Fruit fly (Drosophila melanogaster) whole organism, prepupa: Measurements from ENCODE around the gene EloA.

ENCODE experiments used
- Blimp-1 ChIP-seq: fragments of 200-800 bp; sonication (Bioruptor generic); optimal IDR thresholded peaks from 3 replicates; lab custom pipeline; 2017; ENCODE audit warnings: missing biosample characterization, missing genetic modification characterization, mild to moderate bottlenecking, moderate library complexity, missing genetic modification reagents
- CG10631 ChIP-seq: fragments of 200-800 bp; sonication (Bioruptor generic); optimal IDR thresholded peaks from 2 replicates; lab custom pipeline; 2016; ENCODE audit warnings: missing biosample characterization, missing genetic modification characterization
- CG10669 ChIP-seq: fragments of 200-800 bp; sonication (Bioruptor generic); optimal IDR thresholded peaks from 3 replicates; lab custom pipeline; 2018; ENCODE audit warnings: missing biosample characterization, mild to moderate bottlenecking, missing genetic modification characterization, moderate library complexity
- CG11762 ChIP-seq: fragments of 200-800 bp; sonication (Bioruptor generic); optimal IDR thresholded peaks from 3 replicates; lab custom pipeline; 2016; ENCODE audit warnings: missing biosample characterization, missing genetic modification characterization; ENCODE audit not compliant: insufficient read depth
- CG15336 ChIP-seq: fragments of 200-800 bp; sonication (Bioruptor generic); IDR thresholded peaks from 2 replicates; pipeline ENCODE4 v1.3.6; 2022; ENCODE audit warnings: missing biosample characterization, missing genetic modification characterization
- CG1621 ChIP-seq: fragments of 200-800 bp; sonication (Bioruptor generic); optimal IDR thresholded peaks from 3 replicates; lab custom pipeline; 2018; ENCODE audit warnings: missing biosample characterization, mild to moderate bottlenecking, missing genetic modification characterization
- CG16779 ChIP-seq: fragments of 200-800 bp; sonication (Bioruptor generic); optimal IDR thresholded peaks from 3 replicates; lab custom pipeline; 2017; ENCODE audit warnings: missing biosample characterization, mild to moderate bottlenecking, missing genetic modification characterization
- CG3032 ChIP-seq: fragments of 200-800 bp; optimal IDR thresholded peaks from 2 replicates; lab custom pipeline; 2019; ENCODE audit warnings: missing biosample characterization, mild to moderate bottlenecking, missing genetic modification characterization, moderate library complexity
- CG31627 ChIP-seq: fragments of 200-800 bp; sonication (Bioruptor generic); optimal IDR thresholded peaks from 3 replicates; lab custom pipeline; 2016; ENCODE audit warnings: missing biosample characterization, missing genetic modification characterization
- CG34406 ChIP-seq: fragments of 200-800 bp; sonication (Bioruptor generic); optimal IDR thresholded peaks from 3 replicates; lab custom pipeline; 2016; ENCODE audit warnings: missing biosample characterization, missing genetic modification characterization
- CG3919 ChIP-seq: fragments of 200-800 bp; sonication (Bioruptor generic); optimal IDR thresholded peaks from 3 replicates; lab custom pipeline; 2016; ENCODE audit warnings: missing biosample characterization, missing genetic modification characterization
- CG4318 ChIP-seq: fragments of 200-800 bp; sonication (Bioruptor generic); optimal IDR thresholded peaks from 3 replicates; lab custom pipeline; 2017; ENCODE audit warnings: missing biosample characterization, mild to moderate bottlenecking, missing genetic modification characterization
- CG6163 ChIP-seq: fragments of 200-800 bp; sonication (Bioruptor generic); IDR thresholded peaks from 3 replicates; pipeline ENCODE4 v1.3.6; 2022; ENCODE audit warnings: missing biosample characterization, missing genetic modification characterization
- CG6276 ChIP-seq: fragments of 200-800 bp; sonication (Bioruptor generic); optimal IDR thresholded peaks from 2 replicates; lab custom pipeline; 2017; ENCODE audit warnings: missing biosample characterization, mild to moderate bottlenecking, missing genetic modification characterization
- CG6792 ChIP-seq: fragments of 200-800 bp; sonication (Bioruptor generic); optimal IDR thresholded peaks from 3 replicates; lab custom pipeline; 2016; ENCODE audit warnings: missing biosample characterization, missing genetic modification characterization
- CG6808 ChIP-seq: fragments of 200-800 bp; sonication (Bioruptor generic); optimal IDR thresholded peaks from 3 replicates; lab custom pipeline; 2017; ENCODE audit warnings: missing biosample characterization, missing genetic modification characterization, mild to moderate bottlenecking, moderate library complexity, missing genetic modification reagents
- CG7368 ChIP-seq: fragments of 200-800 bp; sonication (Bioruptor generic); optimal IDR thresholded peaks from 3 replicates; lab custom pipeline; 2016; ENCODE audit warnings: missing biosample characterization, missing genetic modification characterization
- CG8632 ChIP-seq: fragments of 200-800 bp; sonication (Bioruptor generic); optimal IDR thresholded peaks from 3 replicates; lab custom pipeline; 2016; ENCODE audit warnings: missing biosample characterization, missing genetic modification characterization
- CG9139 ChIP-seq: fragments of 200-800 bp; sonication (Bioruptor generic); optimal IDR thresholded peaks from 3 replicates; lab custom pipeline; 2017; ENCODE audit warnings: missing biosample characterization, mild to moderate bottlenecking, missing genetic modification characterization
- Eip78C ChIP-seq: fragments of 200-800 bp; sonication (Bioruptor generic); peaks from one replicate; lab custom pipeline; 2016; ENCODE audit warnings: missing biosample characterization, missing genetic modification characterization
- Eip93F ChIP-seq: fragments of 200-800 bp; sonication (Bioruptor generic); optimal IDR thresholded peaks from 2 replicates; lab custom pipeline; 2016; ENCODE audit warnings: missing biosample characterization, mild to moderate bottlenecking, missing genetic modification characterization
- Gug ChIP-seq: fragments of 200-800 bp; sonication (Bioruptor generic); IDR thresholded peaks from 2 replicates; pipeline ENCODE4 v1.3.6; 2022; ENCODE audit warnings: missing biosample characterization, missing genetic modification characterization
- Hr38 ChIP-seq: sonication (Bioruptor generic); optimal IDR thresholded peaks from 2 replicates; lab custom pipeline; 2016; ENCODE audit warnings: missing biosample characterization, missing genetic modification characterization
- Hr39 ChIP-seq: fragments of 200-800 bp; sonication (Bioruptor generic); optimal IDR thresholded peaks from 2 replicates; lab custom pipeline; 2016; ENCODE audit warnings: missing biosample characterization, missing genetic modification characterization
- Hr4 ChIP-seq: fragments of 200-800 bp; sonication (Bioruptor generic); optimal IDR thresholded peaks from 3 replicates; lab custom pipeline; 2016; ENCODE audit warnings: missing biosample characterization, missing genetic modification characterization
- Lpt ChIP-seq: fragments of 200-800 bp; sonication (Bioruptor generic); optimal IDR thresholded peaks from 3 replicates; lab custom pipeline; 2016; ENCODE audit warnings: missing biosample characterization, missing genetic modification characterization
- Met ChIP-seq: fragments of 200-800 bp; sonication (Bioruptor generic); optimal IDR thresholded peaks from 3 replicates; lab custom pipeline; 2016; ENCODE audit warnings: missing biosample characterization, missing genetic modification characterization
- Sox102F ChIP-seq: fragments of 200-800 bp; sonication (Bioruptor generic); optimal IDR thresholded peaks from 2 replicates; lab custom pipeline; 2016; ENCODE audit warnings: missing biosample characterization, mild to moderate bottlenecking, missing genetic modification characterization
- Sox14 ChIP-seq: fragments of 200-800 bp; sonication (Bioruptor generic); optimal IDR thresholded peaks from 3 replicates; lab custom pipeline; 2016; ENCODE audit warnings: missing biosample characterization, missing genetic modification characterization
- Sox15 ChIP-seq: fragments of 200-800 bp; sonication (Bioruptor generic); optimal IDR thresholded peaks from 3 replicates; lab custom pipeline; 2016; ENCODE audit warnings: missing biosample characterization, missing genetic modification characterization
- achi ChIP-seq: fragments of 200-800 bp; sonication (Bioruptor generic); optimal IDR thresholded peaks from 3 replicates; lab custom pipeline; 2016; ENCODE audit warnings: missing biosample characterization, missing genetic modification characterization
- acj6 ChIP-seq: fragments of 200-800 bp; sonication (Bioruptor generic); optimal IDR thresholded peaks from 3 replicates; lab custom pipeline; 2016; ENCODE audit warnings: missing biosample characterization, missing genetic modification characterization
- dac ChIP-seq: fragments of 200-800 bp; sonication (Bioruptor generic); optimal IDR thresholded peaks from 2 replicates; lab custom pipeline; 2017; ENCODE audit warnings: missing biosample characterization, mild to moderate bottlenecking, missing genetic modification characterization
- dsx ChIP-seq: fragments of 200-800 bp; optimal IDR thresholded peaks from 3 replicates; lab custom pipeline; 2019; ENCODE audit warnings: missing biosample characterization, mild to moderate bottlenecking, missing genetic modification characterization, moderate library complexity; ENCODE audit not compliant: poor library complexity, severe bottlenecking
- eg ChIP-seq: fragments of 200-800 bp; sonication (Bioruptor generic); IDR thresholded peaks from 3 replicates; pipeline ENCODE4 v1.3.6; 2022; ENCODE audit warnings: missing biosample characterization, missing genetic modification characterization
- esn ChIP-seq: fragments of 200-800 bp; sonication (Bioruptor generic); optimal IDR thresholded peaks from 2 replicates; lab custom pipeline; 2016; ENCODE audit warnings: missing biosample characterization, mild to moderate bottlenecking, missing genetic modification characterization, moderate library complexity
- fd59A ChIP-seq: fragments of 200-800 bp; sonication (Bioruptor generic); optimal IDR thresholded peaks from 2 replicates; lab custom pipeline; 2017; ENCODE audit warnings: missing biosample characterization, mild to moderate bottlenecking, missing genetic modification characterization, missing genetic modification reagents
- fkh ChIP-seq: fragments of 200-800 bp; sonication (Bioruptor generic); optimal IDR thresholded peaks from 3 replicates; lab custom pipeline; 2017; ENCODE audit warnings: missing biosample characterization, mild to moderate bottlenecking, missing genetic modification characterization, moderate library complexity
- net ChIP-seq: fragments of 200-800 bp; sonication (Bioruptor generic); optimal IDR thresholded peaks from 3 replicates; lab custom pipeline; 2016; ENCODE audit warnings: missing biosample characterization, missing genetic modification characterization
- salr ChIP-seq, 2 experiments: fragments of 200-800 bp; sonication (Bioruptor generic); optimal IDR thresholded peaks; 3 replicates each; lab custom pipeline; 2016 to 2018; ENCODE audit warnings: missing biosample characterization in 2 of 2, missing genetic modification characterization in 2 of 2, mild to moderate bottlenecking in 1 of 2
- svp ChIP-seq: fragments of 200-800 bp; sonication (Bioruptor generic); peaks from one replicate; lab custom pipeline; 2016; ENCODE audit warnings: missing biosample characterization, missing genetic modification characterization
- topi ChIP-seq: fragments of 200-800 bp; sonication (Bioruptor generic); optimal IDR thresholded peaks from 3 replicates; lab custom pipeline; 2016; ENCODE audit warnings: missing biosample characterization, missing genetic modification characterization

The EloA gene

dm6 chr3R:23300091-23300918, 48.9 kb downstream of the EloA start (continued):
- TF ChIP-seq eg (no peak), topi (GFP tag; lab: Kevin White, UChicago) (no peak), Sox102F (GFP tag; lab: Kevin White, UChicago) (peak; percentile 67), Hr39 (GFP tag; lab: Kevin White, UChicago) (peak; percentile 64), CG9139 (GFP tag; lab: Kevin White, UChicago) (no peak), CG34406 (GFP tag; lab: Kevin White, UChicago) (peak; percentile 50), net (GFP tag; lab: Kevin White, UChicago) (peak; percentile 18), acj6 (peak; percentile 55), fd59A (GFP tag; lab: Kevin White, UChicago) (no peak), achi (GFP tag; lab: Kevin White, UChicago) (peak; percentile 31), CG3032 (tag; lab: Kevin White, UChicago) (no peak), CG7368 (no peak), salr (GFP tag; optimal IDR thresholded peaks at IDR 0.05; lab: Kevin White, UChicago) (no peak), dac (GFP tag; lab: Kevin White, UChicago) (no peak), CG6792 (peak; percentile 67), CG4318 (no peak), CG8632 (peak; percentile 47), svp (GFP tag; lab: Kevin White, UChicago) (no peak), Hr38 (GFP tag; lab: Kevin White, UChicago) (no peak), CG6276 (GFP tag; lab: Kevin White, UChicago) (no peak), CG15336 (peak; percentile 38; the same call in 1 of the 2 replicates)

- TF ChIP-seq CG7368 = no peak
- no peak for TF ChIP-seq Eip93F (GFP tag; lab: Kevin White, UChicago)
- TF ChIP-seq CG10669 (GFP tag; lab: Kevin White, UChicago) = no peak
- TF ChIP-seq CG34406 (GFP tag; lab: Kevin White, UChicago) = no peak
- no peak for TF ChIP-seq CG9139 (GFP tag; lab: Kevin White, UChicago)
- TF ChIP-seq fd59A (GFP tag; lab: Kevin White, UChicago) = no peak
- TF ChIP-seq CG10631 (GFP tag; lab: Kevin White, UChicago) = no peak
- no peak for TF ChIP-seq Lpt (GFP tag; lab: Kevin White, UChicago)
- TF ChIP-seq svp (GFP tag; lab: Kevin White, UChicago) = no peak
- TF ChIP-seq Met = no peak
- TF ChIP-seq CG6276 (GFP tag; lab: Kevin White, UChicago) = no peak
- no peak for TF ChIP-seq acj6
- no peak for TF ChIP-seq CG8632
- TF ChIP-seq CG3032 (tag; lab: Kevin White, UChicago) = no peak
- TF ChIP-seq dac (GFP tag; lab: Kevin White, UChicago) = no peak
- no peak for TF ChIP-seq CG3919
- no peak for TF ChIP-seq dsx (GFP tag; lab: Kevin White, UChicago)
- no peak for TF ChIP-seq Eip78C (GFP tag; lab: Kevin White, UChicago)
These were observed 49.9 kb downstream of the EloA start for dm6 chr3R:23301270-23301669.

dm6 chr3R:23302178-23302577, 50.8 kb downstream of the EloA start:
- TF ChIP-seq CG7368 (no peak), CG10631 (GFP tag; lab: Kevin White, UChicago) (no peak), fkh (GFP tag; lab: Kevin White, UChicago) (peak; percentile 72)

- TF ChIP-seq fd59A (GFP tag; lab: Kevin White, UChicago) (no peak), Eip78C (GFP tag; lab: Kevin White, UChicago) (peak; percentile 61), CG31627 (GFP tag; lab: Kevin White, UChicago) (peak; percentile 7), Gug (GFP tag; lab: Robert Waterston, UW) (no peak), CG10669 (GFP tag; lab: Kevin White, UChicago) (no peak), acj6 (no peak), Hr4 (GFP tag; lab: Kevin White, UChicago) (no peak), CG11762 (GFP tag; lab: Kevin White, UChicago) (no peak), Sox15 (no peak), dsx (GFP tag; lab: Kevin White, UChicago) (no peak), CG1621 (tag; lab: Kevin White, UChicago) (no peak), CG9139 (GFP tag; lab: Kevin White, UChicago) (no peak), CG6163 (GFP tag; lab: Robert Waterston, UW) (no peak), Sox14 (GFP tag; lab: Kevin White, UChicago) (no peak), CG16779 (tag; lab: Kevin White, UChicago) (no peak), CG6808 (GFP tag; lab: Kevin White, UChicago) (no peak), Met (peak; percentile 5), salr (GFP tag; optimal IDR thresholded peaks at IDR 0.05; lab: Kevin White, UChicago) (no peak), Blimp-1 (GFP tag; lab: Kevin White, UChicago) (no peak), esn (GFP tag; lab: Kevin White, UChicago) (no peak)
These were observed 51.9 kb downstream of the EloA start for dm6 chr3R:23303297-23303696.
